Worm (Caenorhabditis elegans) whole organism, L3 larva: ENCODE data around the gene Y17G7B.17.

Source experiments
- ZK546.5 ChIP-seq: sonication (generic microtip); optimal IDR thresholded peaks from 2 replicates; lab custom pipeline; 2017; ENCODE audit warnings: missing biosample characterization, missing genetic modification characterization
- ama-1 ChIP-seq: fragments of 150-350 bp; optimal IDR thresholded peaks from 2 replicates; lab custom pipeline; 2018
- ceh-16 ChIP-seq: sonication (generic microtip); optimal IDR thresholded peaks from 2 replicates; lab custom pipeline; 2017; ENCODE audit warnings: missing biosample characterization, missing genetic modification characterization
- ceh-82 ChIP-seq: fragments of 150-350 bp; optimal IDR thresholded peaks from 2 replicates; lab custom pipeline; 2014; ENCODE audit warnings: missing biosample characterization, missing genetic modification characterization
- ceh-9 ChIP-seq: sonication (generic microtip); optimal IDR thresholded peaks from 2 replicates; lab custom pipeline; 2018; ENCODE audit warnings: missing biosample characterization, missing genetic modification characterization
- egl-27 ChIP-seq: sonication (generic microtip); optimal IDR thresholded peaks from 4 replicates; lab custom pipeline; 2017; ENCODE audit warnings: missing biosample characterization, missing genetic modification reagents, missing genetic modification characterization
- egl-5 ChIP-seq: fragments of 150-350 bp; optimal IDR thresholded peaks from 2 replicates; lab custom pipeline; 2017; ENCODE audit warnings: missing biosample characterization, missing genetic modification reagents, missing genetic modification characterization, inconsistent platforms
- elt-1 ChIP-seq: fragments of 150-350 bp; optimal IDR thresholded peaks from 2 replicates; lab custom pipeline; 2014; ENCODE audit warnings: missing biosample characterization, missing genetic modification characterization
- elt-2 ChIP-seq: sonication (generic microtip); optimal IDR thresholded peaks from 2 replicates; lab custom pipeline; 2016; ENCODE audit warnings: missing genetic modification reagents, mild to moderate bottlenecking, missing genetic modification characterization, missing compliant biosample characterization
- elt-3 ChIP-seq, 3 experiments: fragments of 150-350 bp in 1 of 3; sonication (generic microtip) in 2 of 3; optimal IDR thresholded peaks; 2 replicates in 2 of 3; 4 replicates in 1 of 3; lab custom pipeline; 2014 to 2017; ENCODE audit warnings: missing biosample characterization in 3 of 3, missing genetic modification characterization in 3 of 3
- eor-1 ChIP-seq, 2 experiments: fragments of 150-350 bp; optimal IDR thresholded peaks; 2 replicates each; lab custom pipeline; 2014 to 2018; ENCODE audit warnings: missing biosample characterization in 2 of 2, missing genetic modification characterization in 2 of 2
- fkh-2 ChIP-seq: fragments of 150-350 bp; optimal IDR thresholded peaks from 2 replicates; lab custom pipeline; 2014; ENCODE audit warnings: missing biosample characterization, missing genetic modification reagents, missing genetic modification characterization
- hmg-11 ChIP-seq: sonication (generic microtip); optimal IDR thresholded peaks from 2 replicates; lab custom pipeline; 2016; ENCODE audit warnings: missing genetic modification characterization, missing compliant biosample characterization
- jun-1 ChIP-seq: fragments of 150-350 bp; optimal IDR thresholded peaks from 2 replicates; lab custom pipeline; 2014; ENCODE audit warnings: missing biosample characterization, missing genetic modification reagents, missing genetic modification characterization
- lin-15B ChIP-seq: fragments of 150-350 bp; optimal IDR thresholded peaks from 2 replicates; lab custom pipeline; 2014; ENCODE audit warnings: missing biosample characterization, missing genetic modification characterization
- lin-39 ChIP-seq: fragments of 150-350 bp; optimal IDR thresholded peaks from 2 replicates; lab custom pipeline; 2018; ENCODE audit warnings: missing biosample characterization, missing genetic modification reagents, missing genetic modification characterization
- mdl-1 ChIP-seq: fragments of 150-350 bp; optimal IDR thresholded peaks from 2 replicates; lab custom pipeline; 2014; ENCODE audit warnings: missing biosample characterization, missing genetic modification characterization
- mml-1 ChIP-seq: fragments of 150-350 bp; sonication (generic microtip); optimal IDR thresholded peaks from 3 replicates; lab custom pipeline; 2014; ENCODE audit warnings: missing biosample characterization, missing genetic modification characterization
- nfya-1 ChIP-seq: sonication (generic microtip); optimal IDR thresholded peaks from 2 replicates; lab custom pipeline; 2017; ENCODE audit warnings: missing genetic modification characterization, mild to moderate bottlenecking, missing compliant biosample characterization, antibody characterized with exemption, moderate library complexity; ENCODE audit not compliant: insufficient read depth
- nhr-23 ChIP-seq: fragments of 150-350 bp; optimal IDR thresholded peaks from 2 replicates; lab custom pipeline; 2014; ENCODE audit warnings: missing biosample characterization, missing genetic modification reagents, missing genetic modification characterization
- nhr-237 ChIP-seq: fragments of 150-350 bp; optimal IDR thresholded peaks from 2 replicates; lab custom pipeline; 2014; ENCODE audit warnings: missing biosample characterization, missing genetic modification characterization
- nhr-25 ChIP-seq: sonication (generic microtip); optimal IDR thresholded peaks from 2 replicates; lab custom pipeline; 2017; ENCODE audit warnings: missing biosample characterization, missing genetic modification characterization
- nhr-28 ChIP-seq: fragments of 150-350 bp; optimal IDR thresholded peaks from 2 replicates; lab custom pipeline; 2014; ENCODE audit warnings: missing biosample characterization, missing genetic modification characterization
- nhr-43 ChIP-seq: sonication (generic microtip); optimal IDR thresholded peaks from 2 replicates; lab custom pipeline; 2016; ENCODE audit warnings: mild to moderate bottlenecking, missing genetic modification characterization, missing compliant biosample characterization; ENCODE audit not compliant: poor library complexity, severe bottlenecking
- nhr-67 ChIP-seq: fragments of 150-350 bp; optimal IDR thresholded peaks from 2 replicates; lab custom pipeline; 2014; ENCODE audit warnings: missing biosample characterization, missing genetic modification characterization
- pha-4 ChIP-seq: fragments of 150-350 bp; optimal IDR thresholded peaks from 2 replicates; lab custom pipeline; 2014; ENCODE audit warnings: missing biosample characterization, missing genetic modification reagents, missing genetic modification characterization
- pqm-1 ChIP-seq: fragments of 150-350 bp; optimal IDR thresholded peaks from 2 replicates; lab custom pipeline; 2017; ENCODE audit warnings: missing biosample characterization, missing genetic modification characterization, inconsistent platforms
- sea-2 ChIP-seq: fragments of 150-350 bp; sonication (generic microtip); optimal IDR thresholded peaks from 4 replicates; lab custom pipeline; 2014; ENCODE audit warnings: missing biosample characterization, missing genetic modification reagents, missing genetic modification characterization
- skn-1 ChIP-seq: fragments of 150-350 bp; optimal IDR thresholded peaks from 2 replicates; lab custom pipeline; 2014; ENCODE audit warnings: missing biosample characterization, missing genetic modification characterization
- snpc-4 ChIP-seq: fragments of 150-350 bp; optimal IDR thresholded peaks from 2 replicates; lab custom pipeline; 2014; ENCODE audit warnings: missing biosample characterization, missing genetic modification characterization
- unc-39 ChIP-seq: sonication (generic microtip); optimal IDR thresholded peaks from 4 replicates; lab custom pipeline; 2017; ENCODE audit warnings: missing biosample characterization, missing genetic modification characterization
- unc-62 ChIP-seq: fragments of 150-350 bp; sonication (generic microtip); optimal IDR thresholded peaks from 4 replicates; lab custom pipeline; 2014; ENCODE audit warnings: missing biosample characterization, missing genetic modification reagents, missing genetic modification characterization
- zag-1 ChIP-seq: fragments of 150-350 bp; optimal IDR thresholded peaks from 2 replicates; lab custom pipeline; 2014; ENCODE audit warnings: missing biosample characterization, missing genetic modification characterization

Gene Y17G7B.17

DNA sequence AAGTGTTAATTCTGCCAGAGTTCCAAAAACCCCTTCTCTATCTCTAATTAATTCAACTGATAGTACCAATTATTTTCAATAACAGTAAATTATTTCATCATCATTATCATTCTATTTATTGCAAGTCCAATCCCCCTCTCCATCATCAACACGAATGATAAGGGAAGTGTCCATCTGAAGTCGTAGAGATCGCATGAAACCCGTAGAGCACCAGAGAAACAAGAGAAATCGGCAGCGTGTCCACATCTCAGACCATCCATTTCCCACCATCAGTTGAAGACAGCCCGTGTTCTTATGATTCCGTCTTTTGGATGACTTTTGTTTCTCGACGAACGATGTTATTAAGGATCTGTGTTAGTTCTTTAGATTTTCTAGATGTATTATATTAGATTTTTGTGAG is 46.3 kb downstream of the Y17G7B.17 start:
- no peak for TF ChIP-seq unc-39
- TF ChIP-seq zag-1 (tag; lab: Kevin White, UChicago), result no peak
- TF ChIP-seq elt-1 (tag; lab: Kevin White, UChicago), result no peak
- TF ChIP-seq nhr-23, result peak; percentile 70
- no peak for TF ChIP-seq nhr-67 (tag; lab: Kevin White, UChicago)
- no peak for TF ChIP-seq lin-39 (tag; lab: Kevin White, UChicago)
- no peak for TF ChIP-seq pha-4 (tag; lab: Kevin White, UChicago)
- TF ChIP-seq nhr-43 (tag; lab: Kevin White, UChicago), result peak; percentile 33
- no peak for TF ChIP-seq nhr-237 (tag; lab: Kevin White, UChicago)
- TF ChIP-seq ceh-16 (tag; lab: Kevin White, UChicago), result no peak
- no peak for TF ChIP-seq fkh-2
- no peak for TF ChIP-seq pqm-1 (tag; lab: Kevin White, UChicago)
- no peak for TF ChIP-seq ama-1
- peak in 2 of 3 experiments; percentile 40 to 85 for TF ChIP-seq elt-3 (tag; optimal IDR thresholded peaks at IDR 0.05; lab: Kevin White, UChicago)
- TF ChIP-seq, all 47 proteins: peak for 3

DNA sequence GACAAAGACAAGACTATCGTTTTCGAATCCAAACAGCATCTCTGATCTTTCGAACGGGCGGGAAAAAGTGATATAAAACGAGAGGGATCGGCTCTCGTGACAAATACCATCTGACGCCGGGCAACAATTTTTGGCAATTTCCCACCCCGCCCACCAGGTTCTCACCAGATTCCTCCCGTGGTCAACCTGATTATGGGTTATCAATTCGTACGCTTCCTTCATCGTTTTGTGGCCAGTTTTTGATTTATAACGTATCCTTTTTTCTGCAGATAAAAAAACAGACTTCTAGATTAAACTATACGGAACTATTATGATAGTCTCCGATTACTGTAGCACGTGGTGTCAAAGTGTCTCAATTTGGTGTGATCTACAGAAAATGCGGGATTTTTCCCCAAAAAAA is 46.9 kb downstream of the Y17G7B.17 start:
- TF ChIP-seq jun-1 (tag; lab: Kevin White, UChicago) (peak; percentile 46), nhr-43 (tag; lab: Kevin White, UChicago) (peak; percentile 82), mdl-1 (tag; lab: Kevin White, UChicago) (no peak), ama-1 (peak; percentile 15)

DNA sequence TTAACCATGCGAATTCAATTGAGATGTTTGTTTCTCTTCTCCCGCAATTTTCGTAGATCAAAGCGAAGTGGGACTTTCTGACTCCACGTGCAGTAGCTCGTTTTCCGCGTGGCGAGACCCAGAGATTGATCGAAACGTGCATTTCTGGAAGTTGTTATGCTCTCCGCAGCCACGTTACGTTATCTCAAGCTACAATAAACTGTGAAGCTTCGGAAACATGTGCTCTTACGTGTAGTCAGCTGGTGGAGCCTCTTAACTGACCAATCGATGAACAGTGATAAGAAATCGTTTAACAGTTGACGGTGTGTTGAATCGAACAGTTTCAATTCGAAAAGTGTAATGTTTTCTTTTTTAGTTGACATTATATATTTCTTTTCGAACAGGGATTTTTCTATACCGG is 47.7 kb downstream of the Y17G7B.17 start:
- TF ChIP-seq mml-1 (tag; lab: Kevin White, UChicago) (no peak), elt-3 (tag; optimal IDR thresholded peaks at IDR 0.05; lab: Kevin White, UChicago) (no peak), nhr-43 (tag; lab: Kevin White, UChicago) (no peak), nfya-1 (tag; lab: Kevin White, UChicago) (peak; percentile 33), pqm-1 (tag; lab: Kevin White, UChicago) (peak; percentile 83), elt-2 (tag; lab: Kevin White, UChicago) (peak; percentile 80), lin-39 (tag; lab: Kevin White, UChicago) (no peak), mdl-1 (tag; lab: Kevin White, UChicago) (no peak), egl-27 (tag; lab: Kevin White, UChicago) (no peak), jun-1 (tag; lab: Kevin White, UChicago) (no peak), nhr-28 (tag; lab: Kevin White, UChicago) (no peak), ceh-9 (tag; lab: Kevin White, UChicago) (no peak), eor-1 (tag; optimal IDR thresholded peaks at IDR 0.05; lab: Kevin White, UChicago) (no peak), nhr-25 (tag; lab: Kevin White, UChicago) (no peak), nhr-23 (no peak), zag-1 (tag; lab: Kevin White, UChicago) (no peak), pha-4 (tag; lab: Kevin White, UChicago) (peak; percentile 35), ceh-82 (no peak)

DNA sequence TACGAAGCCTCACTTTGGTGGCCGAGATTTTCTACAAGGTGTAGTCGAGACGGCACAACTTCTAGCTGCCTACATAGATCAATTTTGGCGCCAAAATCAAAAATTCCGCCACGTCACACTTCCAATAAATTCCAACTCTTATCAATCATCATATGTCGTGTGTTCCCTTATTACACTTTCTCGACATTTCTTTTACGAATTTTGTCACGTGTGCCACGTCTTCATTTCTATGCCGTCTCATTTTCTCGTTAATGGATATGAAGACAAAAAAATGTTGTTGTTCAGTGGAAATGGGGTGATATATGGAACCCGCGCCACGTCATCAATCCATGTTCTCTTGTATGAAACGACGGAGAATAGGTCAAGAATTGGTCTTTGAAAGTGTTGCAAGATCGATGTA is 48.2 kb downstream of the Y17G7B.17 start:
- peak; percentile 48 for TF ChIP-seq nhr-23
- TF ChIP-seq nhr-25 (tag; lab: Kevin White, UChicago), result peak; percentile 53
- TF ChIP-seq nhr-43 (tag; lab: Kevin White, UChicago), result peak; percentile 83
- no peak for TF ChIP-seq pqm-1 (tag; lab: Kevin White, UChicago)
- peak; percentile 6 for TF ChIP-seq ama-1

DNA sequence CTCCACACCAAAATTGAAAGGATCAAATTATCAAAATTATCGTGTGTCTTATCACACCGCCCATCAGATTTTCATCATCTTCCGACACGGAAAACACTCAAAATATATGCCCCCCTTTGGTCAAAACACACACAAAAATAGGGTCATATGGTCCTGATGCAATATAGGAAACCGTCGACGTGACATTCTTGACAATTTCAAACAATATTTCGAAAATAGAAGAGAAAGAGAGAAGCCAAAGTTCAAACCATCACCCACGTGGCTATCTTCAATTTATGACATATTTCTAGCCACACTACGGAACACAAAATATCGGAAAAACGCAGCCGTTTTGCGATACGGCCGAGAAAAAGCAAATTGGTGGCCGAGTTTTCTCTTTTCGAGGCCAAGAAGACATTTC is 49.2 kb downstream of the Y17G7B.17 start:
- no peak for TF ChIP-seq hmg-11 (tag; lab: Kevin White, UChicago)
- TF ChIP-seq nhr-23, result peak; percentile 59
- no peak for TF ChIP-seq unc-62
- no peak for TF ChIP-seq nhr-237 (tag; lab: Kevin White, UChicago)
- TF ChIP-seq snpc-4 (tag; lab: Kevin White, UChicago), result no peak
- peak; percentile 16 for TF ChIP-seq nhr-25 (tag; lab: Kevin White, UChicago)
- no peak for TF ChIP-seq lin-15B
- TF ChIP-seq ceh-82, result no peak
- no peak for TF ChIP-seq skn-1
- peak; percentile 49 for TF ChIP-seq nhr-43 (tag; lab: Kevin White, UChicago)
- TF ChIP-seq elt-2 (tag; lab: Kevin White, UChicago), result no peak

DNA sequence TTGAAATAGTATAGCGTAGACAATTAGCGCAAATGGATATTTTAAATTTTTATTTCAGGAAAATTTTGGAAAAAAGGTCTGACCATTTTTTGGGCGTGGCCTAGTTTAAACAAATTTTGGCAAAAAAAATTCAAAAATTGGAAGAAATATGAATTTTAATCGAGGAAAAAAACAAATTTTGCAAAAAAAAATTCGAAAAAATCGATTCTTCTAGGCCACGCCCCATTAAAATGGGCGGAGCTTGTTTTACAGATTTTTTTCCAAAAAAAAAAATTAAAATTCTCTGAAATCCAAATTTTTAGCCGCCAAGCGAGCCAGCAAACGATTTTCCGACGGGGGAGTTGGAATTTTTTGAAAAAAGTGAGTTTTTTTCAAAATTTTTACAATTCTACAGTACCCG is 50.5 kb downstream of the Y17G7B.17 start, which contains the start of gene nadk-2:
TSS of gene nadk-2 (plus strand) at position 301 of the 400 bp plus-strand sequence.
- no peak for TF ChIP-seq sea-2 (GFP tag; lab: Kevin White, UChicago)
- TF ChIP-seq elt-2 (tag; lab: Kevin White, UChicago), result no peak
- no peak for TF ChIP-seq pha-4 (tag; lab: Kevin White, UChicago)
- TF ChIP-seq ceh-82, result no peak
- no peak for TF ChIP-seq mml-1 (tag; lab: Kevin White, UChicago)
- no peak for TF ChIP-seq egl-5 (tag; lab: Kevin White, UChicago)
- TF ChIP-seq ZK546.5, result no peak
- no peak for TF ChIP-seq nhr-23
